Fruit fly (Drosophila melanogaster) whole organism, embryonic: ENCODE measurements around the gene dib.

Source experiments
- Awh ChIP-seq: fragments of 200-800 bp; sonication (Bioruptor generic); IDR thresholded peaks from 2 replicates; pipeline ENCODE4, ENCODE4 v1.3.6; 2022; ENCODE audit warnings: missing biosample characterization, missing genetic modification characterization
- Blimp-1 ChIP-seq: fragments of 200-800 bp; sonication (Bioruptor generic); optimal IDR thresholded peaks from 3 replicates; lab custom pipeline; 2018; ENCODE audit warnings: missing biosample characterization, missing genetic modification characterization, mild to moderate bottlenecking, moderate library complexity, missing genetic modification reagents
- C15 ChIP-seq: fragments of 200-800 bp; sonication (Bioruptor generic); IDR thresholded peaks from 3 replicates; pipeline ENCODE4 v1.3.6; 2022; ENCODE audit warnings: missing biosample characterization, missing genetic modification characterization
- CG10979 ChIP-seq: fragments of 200-800 bp; sonication (Bioruptor generic); optimal IDR thresholded peaks from 2 replicates; lab custom pipeline; 2018; ENCODE audit warnings: missing biosample characterization, mild to moderate bottlenecking, missing genetic modification characterization, moderate library complexity
- CG12391 ChIP-seq: fragments of 200-800 bp; sonication (Bioruptor generic); optimal IDR thresholded peaks from 3 replicates; lab custom pipeline; 2018; ENCODE audit warnings: missing biosample characterization, mild to moderate bottlenecking, missing genetic modification characterization, moderate library complexity
- CG13287 ChIP-seq: fragments of 200-800 bp; sonication (Bioruptor generic); IDR thresholded peaks from 2 replicates; pipeline ENCODE4 v1.3.6; 2022; ENCODE audit warnings: missing biosample characterization, missing genetic modification characterization; ENCODE audit not compliant: partially characterized antibody
- CG13894 ChIP-seq: fragments of 200-800 bp; sonication (Bioruptor generic); optimal IDR thresholded peaks from 3 replicates; lab custom pipeline; 2018; ENCODE audit warnings: missing biosample characterization, mild to moderate bottlenecking, missing genetic modification characterization, moderate library complexity
- CG17361 ChIP-seq: fragments of 200-800 bp; sonication (Bioruptor generic); IDR thresholded peaks from 3 replicates; pipeline ENCODE4 v1.3.6; 2022; ENCODE audit warnings: missing biosample characterization, missing genetic modification characterization
- CG17612 ChIP-seq: fragments of 200-800 bp; sonication (Bioruptor generic); IDR thresholded peaks from 2 replicates; pipeline ENCODE4 v1.3.6; 2022; ENCODE audit warnings: missing biosample characterization, missing genetic modification characterization
- CG2129 ChIP-seq: fragments of 200-800 bp; sonication (Bioruptor generic); IDR thresholded peaks from 2 replicates; pipeline ENCODE4 v1.3.6; 2022; ENCODE audit warnings: missing biosample characterization, missing genetic modification characterization; ENCODE audit not compliant: partially characterized antibody
- CG2712 ChIP-seq: fragments of 200-800 bp; optimal IDR thresholded peaks from 3 replicates; lab custom pipeline; 2019; ENCODE audit warnings: missing biosample characterization, mild to moderate bottlenecking, missing genetic modification characterization, moderate library complexity
- CG30403 ChIP-seq: fragments of 200-800 bp; sonication (Bioruptor generic); optimal IDR thresholded peaks from 3 replicates; lab custom pipeline; 2016; ENCODE audit warnings: missing biosample characterization, missing genetic modification characterization
- CG31224 ChIP-seq: fragments of 200-800 bp; sonication (Bioruptor generic); IDR thresholded peaks from 2 replicates; pipeline ENCODE4 v1.3.6; 2022; ENCODE audit warnings: missing biosample characterization, missing genetic modification characterization
- CG31441 ChIP-seq: fragments of 200-800 bp; sonication (Bioruptor generic); IDR thresholded peaks from 2 replicates; pipeline ENCODE4 v1.3.6; 2022; ENCODE audit warnings: missing biosample characterization, missing genetic modification characterization
- CG3281 ChIP-seq: fragments of 200-800 bp; sonication (Bioruptor generic); optimal IDR thresholded peaks from 3 replicates; lab custom pipeline; 2017; ENCODE audit warnings: missing biosample characterization, mild to moderate bottlenecking, missing genetic modification characterization
- CG6175 ChIP-seq: fragments of 200-800 bp; sonication (Bioruptor generic); IDR thresholded peaks from 3 replicates; pipeline ENCODE4 v1.3.6; 2022; ENCODE audit warnings: missing biosample characterization, missing genetic modification characterization
- CG7839 ChIP-seq: fragments of 200-800 bp; sonication (Bioruptor generic); optimal IDR thresholded peaks from 3 replicates; lab custom pipeline; 2018; ENCODE audit warnings: missing biosample characterization, mild to moderate bottlenecking, missing genetic modification characterization, moderate library complexity
- CG7928 ChIP-seq: fragments of 200-800 bp; sonication (Bioruptor generic); optimal IDR thresholded peaks from 2 replicates; lab custom pipeline; 2017; ENCODE audit warnings: missing biosample characterization, mild to moderate bottlenecking, missing genetic modification characterization
- CG8089 ChIP-seq: fragments of 200-800 bp; sonication (Bioruptor generic); optimal IDR thresholded peaks from 3 replicates; lab custom pipeline; 2016; ENCODE audit warnings: missing biosample characterization, missing genetic modification characterization
- CG9437 ChIP-seq: fragments of 200-800 bp; sonication (Bioruptor generic); optimal IDR thresholded peaks from 2 replicates; lab custom pipeline; 2018; ENCODE audit warnings: missing biosample characterization, mild to moderate bottlenecking, missing genetic modification characterization
- D19B ChIP-seq: fragments of 200-800 bp; sonication (Bioruptor generic); optimal IDR thresholded peaks from 2 replicates; lab custom pipeline; 2017; ENCODE audit warnings: missing biosample characterization, mild to moderate bottlenecking, missing genetic modification characterization
- Deaf1 ChIP-seq: fragments of 200-800 bp; optimal IDR thresholded peaks from 3 replicates; lab custom pipeline; 2019; ENCODE audit warnings: missing biosample characterization, mild to moderate bottlenecking, missing genetic modification characterization, moderate library complexity
- Dll ChIP-seq: fragments of 200-800 bp; sonication (Bioruptor generic); IDR thresholded peaks from 4 replicates; pipeline ENCODE4 v1.3.6; 2022; ENCODE audit warnings: missing biosample characterization, missing genetic modification characterization; ENCODE audit not compliant: partially characterized antibody
- E2f2 ChIP-seq: fragments of 200-800 bp; sonication (Bioruptor generic); IDR thresholded peaks from 2 replicates; pipeline ENCODE4 v1.3.6; 2022; ENCODE audit warnings: missing biosample characterization, missing genetic modification characterization
- H2.0 ChIP-seq: fragments of 200-800 bp; sonication (Bioruptor generic); IDR thresholded peaks from 2 replicates; pipeline ENCODE4 v1.3.6; 2022; ENCODE audit warnings: missing biosample characterization, missing genetic modification characterization
- HLH4C ChIP-seq: fragments of 200-800 bp; sonication (Bioruptor generic); IDR thresholded peaks from 3 replicates; pipeline ENCODE4 v1.3.6; 2022; ENCODE audit warnings: missing biosample characterization, missing genetic modification characterization; ENCODE audit not compliant: partially characterized antibody
- Hr39 ChIP-seq: fragments of >200 bp; optimal IDR thresholded peaks from 2 replicates; lab custom pipeline; 2017
- Rfx ChIP-seq: fragments of 200-800 bp; sonication (Bioruptor generic); IDR thresholded peaks from 2 replicates; pipeline ENCODE4 v1.3.6; 2022; ENCODE audit warnings: missing biosample characterization, missing genetic modification characterization
- Ssrp ChIP-seq: fragments of 200-800 bp; sonication (Bioruptor generic); optimal IDR thresholded peaks from 2 replicates; lab custom pipeline; 2018; ENCODE audit warnings: missing biosample characterization, mild to moderate bottlenecking, missing genetic modification characterization, moderate library complexity
- Vsx1 ChIP-seq: fragments of 200-800 bp; sonication (Bioruptor generic); optimal IDR thresholded peaks from 2 replicates; lab custom pipeline; 2017; ENCODE audit warnings: missing biosample characterization, mild to moderate bottlenecking, missing genetic modification characterization, missing genetic modification reagents
- ab ChIP-seq: fragments of 200-800 bp; sonication (Bioruptor generic); optimal IDR thresholded peaks from 2 replicates; lab custom pipeline; 2016; ENCODE audit warnings: missing biosample characterization, missing genetic modification characterization
- chinmo ChIP-seq: fragments of 200-800 bp; sonication (Bioruptor generic); IDR thresholded peaks from 4 replicates; pipeline ENCODE4 v1.3.6; 2022; ENCODE audit warnings: missing biosample characterization, missing genetic modification characterization; ENCODE audit not compliant: partially characterized antibody
- dmrt99B ChIP-seq: fragments of 200-800 bp; sonication (Bioruptor generic); optimal IDR thresholded peaks from 2 replicates; lab custom pipeline; 2018; ENCODE audit warnings: missing biosample characterization, mild to moderate bottlenecking, missing genetic modification characterization, moderate library complexity
- en ChIP-seq: fragments of 200-800 bp; sonication (Bioruptor generic); optimal IDR thresholded peaks from 2 replicates; lab custom pipeline; 2016; ENCODE audit warnings: missing biosample characterization, missing genetic modification characterization
- eve ChIP-seq, 2 experiments: fragments of >200 bp; optimal IDR thresholded peaks; 2 replicates each; lab custom pipeline; 2017; ENCODE audit warnings: missing biosample characterization in 2 of 2, missing genetic modification characterization in 2 of 2
- ewg ChIP-seq: fragments of 200-800 bp; sonication (Bioruptor generic); optimal IDR thresholded peaks from 3 replicates; lab custom pipeline; 2017; ENCODE audit warnings: mild to moderate bottlenecking, missing biosample characterization, missing genetic modification reagents, missing genetic modification characterization
- fd102C ChIP-seq: fragments of 200-800 bp; sonication (Bioruptor generic); optimal IDR thresholded peaks from 2 replicates; lab custom pipeline; 2018; ENCODE audit warnings: missing biosample characterization, mild to moderate bottlenecking, missing genetic modification characterization, moderate library complexity
- fd96Cb ChIP-seq: fragments of 200-800 bp; sonication (Bioruptor generic); optimal IDR thresholded peaks from 2 replicates; lab custom pipeline; 2018; ENCODE audit warnings: missing biosample characterization, mild to moderate bottlenecking, missing genetic modification characterization, moderate library complexity
- lmd ChIP-seq: fragments of 200-800 bp; sonication (Bioruptor generic); IDR thresholded peaks from 2 replicates; pipeline ENCODE4 v1.3.6; 2022; ENCODE audit warnings: missing biosample characterization, missing genetic modification characterization
- oc ChIP-seq: fragments of 200-800 bp; sonication (Bioruptor generic); optimal IDR thresholded peaks from 2 replicates; lab custom pipeline; 2018; ENCODE audit warnings: missing biosample characterization, mild to moderate bottlenecking, missing genetic modification characterization, moderate library complexity
- rib ChIP-seq: fragments of 200-800 bp; sonication (Bioruptor generic); IDR thresholded peaks from 2 replicates; pipeline ENCODE4 v1.3.6; 2022; ENCODE audit warnings: missing biosample characterization, missing genetic modification characterization
- row ChIP-seq: fragments of 200-800 bp; sonication (Bioruptor generic); IDR thresholded peaks from 3 replicates; pipeline ENCODE4 v1.3.6; 2022; ENCODE audit warnings: missing biosample characterization, missing genetic modification characterization
- tio ChIP-seq: fragments of 200-800 bp; sonication (Bioruptor generic); optimal IDR thresholded peaks from 2 replicates; lab custom pipeline; 2017; ENCODE audit warnings: missing biosample characterization, missing genetic modification characterization, inconsistent platforms
- tup ChIP-seq: fragments of 200-800 bp; sonication (Bioruptor generic); optimal IDR thresholded peaks from 2 replicates; lab custom pipeline; 2016; ENCODE audit warnings: missing biosample characterization, mild to moderate bottlenecking, missing genetic modification characterization, moderate library complexity
- vvl ChIP-seq: fragments of 200-800 bp; sonication (Bioruptor generic); IDR thresholded peaks from 2 replicates; pipeline ENCODE4 v1.3.6; 2022; ENCODE audit warnings: missing biosample characterization, missing genetic modification characterization

dib gene

dm6 chr3L:4044497-4044896 is 17.6 kb upstream of the dib start (continued):
- no peak for TF ChIP-seq ab (GFP tag; lab: Kevin White, UChicago)
- no peak for TF ChIP-seq CG17612
- no peak for TF ChIP-seq CG31224 (GFP tag; lab: Robert Waterston, UW)
- TF ChIP-seq CG7839, result peak; percentile 14
- no peak for TF ChIP-seq tup (GFP tag; lab: Kevin White, UChicago)
- no peak for TF ChIP-seq C15 (GFP tag; lab: Robert Waterston, UW)
- peak; percentile 4 for TF ChIP-seq Blimp-1 (GFP tag; lab: Kevin White, UChicago)
- TF ChIP-seq, all 482 proteins: peak for 32

- TF ChIP-seq CG13287 (GFP tag; lab: Robert Waterston, UW) (peak; percentile 15; the same call in 1 of the 2 replicates), tio (GFP tag; lab: Kevin White, UChicago) (no peak), HLH4C (GFP tag; lab: Robert Waterston, UW) (no peak), CG7928 (GFP tag; lab: Kevin White, UChicago) (no peak), E2f2 (GFP tag; lab: Robert Waterston, UW) (0 out of 2 replicates have a peak, but pooled peaks have one; percentile 22), CG6175 (GFP tag; lab: Robert Waterston, UW) (0 out of 3 replicates have a peak, but pooled peaks have one; percentile 25), CG2129 (GFP tag; lab: Robert Waterston, UW) (no peak), rib (GFP tag; lab: Robert Waterston, UW) (0 out of 2 replicates have a peak, but pooled peaks have one; percentile 44), CG8089 (GFP tag; lab: Kevin White, UChicago) (no peak), CG13894 (peak; percentile 23), chinmo (GFP tag; lab: Robert Waterston, UW) (0 out of 4 replicates have a peak, but pooled peaks have one; percentile 65), eve (GFP tag; optimal IDR thresholded peaks at IDR 0.05; lab: Kevin White, UChicago) (no peak), Dll (GFP tag; lab: Robert Waterston, UW) (no peak), oc (tag; lab: Kevin White, UChicago) (peak; percentile 15), Hr39 (lab: Kevin White, UChicago) (no peak), Deaf1 (tag; lab: Kevin White, UChicago) (peak; percentile 88)
Measured at dm6 chr3L:4046289-4046688, 15.8 kb upstream of the dib start, which contains the start of gene CG1136. Gene CG1136 (plus strand): TSS chr3L:4046596.

- TF ChIP-seq en (GFP tag; lab: Kevin White, UChicago) (no peak), ewg (GFP tag; lab: Kevin White, UChicago) (no peak), fd102C (GFP tag; lab: Kevin White, UChicago) (no peak), vvl (no peak)
Measured at dm6 chr3L:4047635-4048034, 14.5 kb upstream of the dib start, which contains the start of gene Dpy-30L2. Gene Dpy-30L2 (minus strand): TSS chr3L:4047735.

- TF ChIP-seq CG3281 (GFP tag; lab: Kevin White, UChicago), result no peak
- 0 out of 2 replicates have a peak, but pooled peaks have one; percentile 13 for TF ChIP-seq Rfx (GFP tag; lab: Robert Waterston, UW)
- peak; percentile 14 for TF ChIP-seq Blimp-1 (GFP tag; lab: Kevin White, UChicago)
- no peak for TF ChIP-seq Awh (GFP tag; lab: Robert Waterston, UW)
- 0 out of 2 replicates have a peak, but pooled peaks have one; percentile 21 for TF ChIP-seq lmd
- peak; percentile 22 for TF ChIP-seq Ssrp
- TF ChIP-seq dmrt99B (tag; lab: Kevin White, UChicago), result peak; percentile 51
- no peak for TF ChIP-seq fd96Cb
- peak; percentile 37 for TF ChIP-seq CG2712 (tag; lab: Kevin White, UChicago)
- TF ChIP-seq row, result peak; percentile 65
- peak; percentile 11 for TF ChIP-seq CG30403 (GFP tag; lab: Kevin White, UChicago)
- TF ChIP-seq H2.0 (GFP tag; lab: Robert Waterston, UW), result no peak
- TF ChIP-seq CG9437 (GFP tag; lab: Kevin White, UChicago), result peak; percentile 7
- peak; percentile 15 for TF ChIP-seq CG10979
- no peak for TF ChIP-seq Vsx1 (GFP tag; lab: Kevin White, UChicago)
- TF ChIP-seq CG31441 (GFP tag; lab: Robert Waterston, UW), result peak; percentile 42; the same call in 1 of the 2 replicates
- 0 out of 3 replicates have a peak, but pooled peaks have one; percentile 34 for TF ChIP-seq CG17361
- TF ChIP-seq CG12391 (tag; lab: Kevin White, UChicago), result peak; percentile 13
- peak; percentile 13 for TF ChIP-seq D19B
Measured at dm6 chr3L:4049082-4049481, 13.0 kb upstream of the dib start.
